Worm (Caenorhabditis elegans) whole organism, L4/young adult: ENCODE measurements around the gene C35A5.4.

Experiments
- W03F9.2 ChIP-seq: fragments of 150-350 bp; optimal IDR thresholded peaks from 2 replicates; lab custom pipeline; 2014; ENCODE audit warnings: missing biosample characterization, missing genetic modification characterization
- dao-5 ChIP-seq: sonication (generic microtip); optimal IDR thresholded peaks from 2 replicates; lab custom pipeline; 2016; ENCODE audit warnings: missing genotype, missing genetic modification characterization, moderate library complexity, missing compliant biosample characterization
- him-1 ChIP-seq: sonication (generic microtip); optimal IDR thresholded peaks from 2 replicates; lab custom pipeline; 2016; ENCODE audit warnings: missing genotype, missing genetic modification reagents, missing genetic modification characterization, missing compliant biosample characterization

Gene C35A5.4

DNA sequence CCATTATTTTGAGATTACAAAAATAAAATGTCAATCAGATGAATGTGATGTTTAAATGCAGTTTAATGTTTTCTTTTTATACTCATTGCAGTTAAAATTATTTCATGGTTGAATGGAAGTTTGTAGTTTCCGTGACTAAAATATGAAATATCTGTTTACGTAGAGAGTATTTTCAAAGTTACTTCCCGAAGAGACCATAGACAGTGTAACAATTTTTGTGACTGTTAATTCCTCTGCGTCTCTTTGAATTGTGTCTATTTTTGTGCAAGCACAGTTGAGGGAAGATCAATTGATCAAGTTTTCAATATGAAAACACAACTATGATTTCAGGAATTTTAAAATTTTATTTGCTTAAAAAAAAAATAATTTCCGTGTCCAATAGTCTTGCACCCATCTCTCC is 49.9 kb downstream of the C35A5.4 start, which contains the start of gene F25D1.5:
Gene F25D1.5 (minus strand): TSS at position 35 of the 400 bp plus-strand sequence.
- TF ChIP-seq W03F9.2 (tag; lab: Kevin White, UChicago) (no peak), dao-5 (tag; lab: Kevin White, UChicago) (no peak), him-1 (tag; lab: Kevin White, UChicago) (no peak)

DNA sequence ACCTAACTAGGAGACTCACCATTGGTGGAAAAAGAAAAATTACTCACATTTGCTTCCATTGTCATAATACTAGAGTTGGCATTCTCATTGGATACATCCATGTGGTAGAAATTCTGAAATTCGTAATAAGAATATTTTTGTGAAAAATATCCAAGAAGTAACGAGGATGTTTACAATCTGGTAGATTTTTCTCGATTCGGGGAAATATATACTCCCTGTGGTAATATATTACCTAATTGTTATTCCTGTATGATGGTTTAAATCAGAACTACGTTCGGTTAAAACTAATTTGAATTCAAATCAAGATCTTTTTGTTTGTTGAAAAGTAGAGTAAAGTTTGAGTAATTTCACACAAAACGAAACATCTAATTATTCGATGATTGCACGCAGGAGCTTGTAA is 52.1 kb downstream of the C35A5.4 start, which contains the start of gene srd-34:
Gene srd-34 (minus strand): TSS at position 101 of the 400 bp plus-strand sequence.
- TF ChIP-seq W03F9.2 (tag; lab: Kevin White, UChicago) (no peak), him-1 (tag; lab: Kevin White, UChicago) (no peak), dao-5 (tag; lab: Kevin White, UChicago) (no peak)
